Worm (Caenorhabditis elegans): ENCODE results near the gene trm-2A.

- TF ChIP-seq F37B4.10 (GFP tag; IDR thresholded peaks at IDR 0.05) (no peak), C06A6.2 (GFP tag; conservative IDR thresholded peaks at IDR 0.05) (no peak), pha-4 (tag; optimal IDR thresholded peaks at IDR 0.05) (no peak), F49E8.2 (tag; optimal IDR thresholded peaks at IDR 0.05; ENCODE audit: insufficient read depth) (no peak), unc-130 (GFP tag; optimal IDR thresholded peaks at IDR 0.05) (no peak), snpc-4 (GFP tag; optimal IDR thresholded peaks at IDR 0.05) (no peak), snpc-4 (tag; optimal IDR thresholded peaks at IDR 0.05) (no peak), hsf-1 (GFP tag; IDR thresholded peaks at IDR 0.05) (no peak), dpff-1 (tag; optimal IDR thresholded peaks at IDR 0.05) (no peak), F33H1.4 (GFP tag; IDR thresholded peaks at IDR 0.05) (no peak), sptf-2 (GFP tag; optimal IDR thresholded peaks at IDR 0.05) (no peak), ceh-27 (GFP tag; optimal IDR thresholded peaks at IDR 0.05) (no peak), nhr-90 (tag; optimal IDR thresholded peaks at IDR 0.05) (no peak)
Observed at ce11 chrV:917488-917887, 12.7 kb downstream of the trm-2A start, which contains the start of gene H24K24.2.

Measured in whole organism, young adult.